Worm (Caenorhabditis elegans) whole organism, young adult: ENCODE data around the gene ZC487.2.

Source experiments
- C17E4.6 ChIP-seq: fragments of 200-800 bp; sonication (Bioruptor generic); IDR thresholded peaks from 2 replicates; pipeline ENCODE4 v1.3.6; 2022; ENCODE audit warnings: missing genetic modification reagents, missing genetic modification characterization, missing compliant biosample characterization
- D2030.7 ChIP-seq: fragments of 200-800 bp; sonication (Bioruptor generic); IDR thresholded peaks from 2 replicates; pipeline ENCODE4 v1.3.6; 2022; ENCODE audit warnings: missing genetic modification reagents, missing genetic modification characterization, missing compliant biosample characterization
- F33H1.4 ChIP-seq: fragments of 200-800 bp; sonication (Bioruptor generic); IDR thresholded peaks from 2 replicates; pipeline ENCODE4 v1.3.6; 2022; ENCODE audit warnings: missing genetic modification reagents, missing genetic modification characterization, missing compliant biosample characterization
- F52B5.7 ChIP-seq: sonication (generic microtip); optimal IDR thresholded peaks from 2 replicates; lab custom pipeline; 2016; ENCODE audit warnings: mild to moderate bottlenecking, missing genetic modification characterization, missing compliant biosample characterization
- F55B11.4 ChIP-seq: sonication (generic microtip); optimal IDR thresholded peaks from 2 replicates; lab custom pipeline; 2016; ENCODE audit warnings: missing compliant biosample characterization, missing genetic modification characterization, borderline replicate concordance; ENCODE audit not compliant: insufficient read depth
- F57C9.4 ChIP-seq: sonication (generic microtip); optimal IDR thresholded peaks from 2 replicates; lab custom pipeline; 2017; ENCODE audit warnings: mild to moderate bottlenecking, missing genetic modification characterization, missing compliant biosample characterization
- T26A5.8 ChIP-seq: sonication (generic microtip); optimal IDR thresholded peaks from 2 replicates; lab custom pipeline; 2016; ENCODE audit warnings: missing genetic modification characterization, missing compliant biosample characterization
- Y79H2A.3 ChIP-seq: fragments of 200-800 bp; sonication (Bioruptor generic); conservative IDR thresholded peaks from 2 replicates; pipeline ENCODE4 v1.3.6; 2022; ENCODE audit warnings: missing genetic modification reagents, missing genetic modification characterization, missing compliant biosample characterization
- Y95B8A.8 ChIP-seq: fragments of 200-800 bp; sonication (Bioruptor generic); IDR thresholded peaks from 2 replicates; pipeline ENCODE4 v1.3.6; 2022; ENCODE audit warnings: missing genetic modification reagents, missing genetic modification characterization, missing compliant biosample characterization
- ZK185.1 ChIP-seq: sonication (generic microtip); optimal IDR thresholded peaks from 2 replicates; lab custom pipeline; 2016; ENCODE audit warnings: mild to moderate bottlenecking, missing genetic modification characterization, missing compliant biosample characterization; ENCODE audit not compliant: poor library complexity, severe bottlenecking
- akir-1 ChIP-seq: fragments of 200-800 bp; sonication (Bioruptor generic); optimal IDR thresholded peaks from 2 replicates; lab custom pipeline; 2018; ENCODE audit warnings: mild to moderate bottlenecking, missing genetic modification characterization, moderate library complexity, missing compliant biosample characterization
- aptf-3 ChIP-seq: fragments of 200-800 bp; sonication (Bioruptor generic); IDR thresholded peaks from 2 replicates; pipeline ENCODE4 v1.3.6; 2022; ENCODE audit warnings: missing genetic modification characterization, missing compliant biosample characterization
- atf-7 ChIP-seq: sonication (generic microtip); optimal IDR thresholded peaks from 2 replicates; lab custom pipeline; 2017; ENCODE audit warnings: mild to moderate bottlenecking, missing genetic modification characterization, missing compliant biosample characterization
- athp-1 ChIP-seq: sonication (generic microtip); optimal IDR thresholded peaks from 2 replicates; lab custom pipeline; 2017; ENCODE audit warnings: mild to moderate bottlenecking, missing genetic modification characterization, missing compliant biosample characterization
- attf-3 ChIP-seq: fragments of 200-800 bp; sonication (Bioruptor generic); conservative IDR thresholded peaks from 2 replicates; pipeline ENCODE4 v1.3.6; 2022; ENCODE audit warnings: missing genetic modification reagents, missing genetic modification characterization, missing compliant biosample characterization
- bed-2 ChIP-seq: fragments of 200-800 bp; sonication (Bioruptor generic); IDR thresholded peaks from 2 replicates; pipeline ENCODE4 v1.3.6; 2022; ENCODE audit warnings: missing genetic modification reagents, missing genetic modification characterization, missing compliant biosample characterization
- ccch-3 ChIP-seq: fragments of 200-800 bp; sonication (Bioruptor generic); optimal IDR thresholded peaks from 2 replicates; lab custom pipeline; 2018; ENCODE audit warnings: mild to moderate bottlenecking, missing genetic modification characterization, missing compliant biosample characterization
- cebp-1 ChIP-seq, 2 experiments: fragments of 200-800 bp in 1 of 2; sonication (Bioruptor generic) in 1 of 2; sonication (generic microtip) in 1 of 2; IDR thresholded peaks in 1 of 2; optimal IDR thresholded peaks in 1 of 2; 2 replicates each; pipeline versions ENCODE4 v1.3.6 to Lab custom; 2017 to 2022; ENCODE audit warnings: missing compliant biosample characterization in 2 of 2, missing genetic modification characterization in 2 of 2, mild to moderate bottlenecking in 1 of 2, missing genetic modification reagents in 1 of 2, moderate library complexity in 1 of 2
- cebp-2 ChIP-seq: fragments of 200-800 bp; sonication (Bioruptor generic); IDR thresholded peaks from 2 replicates; pipeline ENCODE4 v1.3.6; 2022; ENCODE audit warnings: missing genetic modification characterization, missing compliant biosample characterization
- ceh-100 ChIP-seq: fragments of 200-800 bp; sonication (Bioruptor generic); IDR thresholded peaks from 2 replicates; pipeline ENCODE4 v1.3.6; 2022; ENCODE audit warnings: missing genetic modification reagents, missing genetic modification characterization, missing compliant biosample characterization
- ceh-27 ChIP-seq: fragments of 200-800 bp; sonication (Bioruptor generic); optimal IDR thresholded peaks from 2 replicates; lab custom pipeline; 2018; ENCODE audit warnings: mild to moderate bottlenecking, missing genetic modification characterization, moderate library complexity, missing compliant biosample characterization
- dpff-1 ChIP-seq: sonication (generic microtip); optimal IDR thresholded peaks from 2 replicates; lab custom pipeline; 2017; ENCODE audit warnings: mild to moderate bottlenecking, missing genetic modification characterization, missing compliant biosample characterization
- efl-1 ChIP-seq: fragments of 150-350 bp; optimal IDR thresholded peaks from 2 replicates; lab custom pipeline; 2014; ENCODE audit warnings: missing biosample characterization, missing genetic modification reagents, missing genetic modification characterization
- egl-18 ChIP-seq: fragments of 200-800 bp; sonication (Bioruptor generic); IDR thresholded peaks from 2 replicates; pipeline ENCODE4 v1.3.6; 2022; ENCODE audit warnings: missing genetic modification reagents, missing genetic modification characterization, missing compliant biosample characterization
- him-1 ChIP-seq: sonication (generic microtip); optimal IDR thresholded peaks from 2 replicates; lab custom pipeline; 2016; ENCODE audit warnings: missing genotype, missing genetic modification reagents, missing genetic modification characterization, missing compliant biosample characterization
- hlh-12 ChIP-seq: sonication (generic microtip); optimal IDR thresholded peaks from 2 replicates; lab custom pipeline; 2016; ENCODE audit warnings: missing genetic modification characterization, missing compliant biosample characterization
- hmg-1.2 ChIP-seq: fragments of 200-800 bp; sonication (Bioruptor generic); IDR thresholded peaks from 2 replicates; pipeline ENCODE4 v1.3.6; 2022; ENCODE audit warnings: missing genetic modification reagents, missing genetic modification characterization, missing compliant biosample characterization
- hrde-1 ChIP-seq: sonication (generic microtip); optimal IDR thresholded peaks from 2 replicates; lab custom pipeline; 2016; ENCODE audit warnings: missing genetic modification characterization, mild to moderate bottlenecking, missing compliant biosample characterization, moderate library complexity, missing genotype, missing genetic modification reagents, borderline replicate concordance
- lin-40 ChIP-seq: sonication (generic microtip); optimal IDR thresholded peaks from 2 replicates; lab custom pipeline; 2016; ENCODE audit warnings: missing genetic modification characterization, mild to moderate bottlenecking, missing compliant biosample characterization, missing genotype, missing genetic modification reagents
- lir-1 ChIP-seq: fragments of 200-800 bp; sonication (Bioruptor generic); conservative IDR thresholded peaks from 2 replicates; pipeline ENCODE4 v1.3.6; 2022; ENCODE audit warnings: missing genetic modification reagents, missing genetic modification characterization, missing compliant biosample characterization
- madf-3 ChIP-seq: fragments of 200-800 bp; sonication (Bioruptor generic); IDR thresholded peaks from 2 replicates; pipeline ENCODE4 v1.3.6; 2022; ENCODE audit warnings: missing genetic modification reagents, missing genetic modification characterization, missing compliant biosample characterization
- mes-4 ChIP-seq: sonication (generic microtip); optimal IDR thresholded peaks from 2 replicates; lab custom pipeline; 2016; ENCODE audit warnings: missing genotype, missing genetic modification characterization, missing compliant biosample characterization
- nhr-120 ChIP-seq: fragments of 200-800 bp; sonication (Bioruptor generic); IDR thresholded peaks from 2 replicates; pipeline ENCODE4 v1.3.6; 2022; ENCODE audit warnings: missing genetic modification characterization, missing compliant biosample characterization
- nhr-80 ChIP-seq: sonication (generic microtip); optimal IDR thresholded peaks from 2 replicates; lab custom pipeline; 2016; ENCODE audit warnings: missing genetic modification characterization, missing compliant biosample characterization
- rpc-1 ChIP-seq, 2 experiments: fragments of 150-350 bp in 1 of 2; sonication (generic microtip) in 1 of 2; optimal IDR thresholded peaks; 2 replicates each; lab custom pipeline; 2014 to 2018; ENCODE audit warnings: missing biosample characterization in 1 of 2, missing genetic modification characterization in 1 of 2, missing genetic modification reagents in 1 of 2, missing genotype in 1 of 2
- snpc-1.1 ChIP-seq: sonication (generic microtip); optimal IDR thresholded peaks from 2 replicates; lab custom pipeline; 2017; ENCODE audit warnings: missing genetic modification characterization, mild to moderate bottlenecking, missing compliant biosample characterization, antibody characterized with exemption, moderate library complexity, missing genotype, missing genetic modification reagents; ENCODE audit not compliant: insufficient read depth
- snpc-1.3 ChIP-seq: sonication (generic microtip); optimal IDR thresholded peaks from 2 replicates; lab custom pipeline; 2017; ENCODE audit warnings: missing genetic modification characterization, mild to moderate bottlenecking, missing compliant biosample characterization, antibody characterized with exemption, moderate library complexity, missing genotype, missing genetic modification reagents; ENCODE audit not compliant: insufficient read depth
- snpc-3.4 ChIP-seq: sonication (generic microtip); optimal IDR thresholded peaks from 2 replicates; lab custom pipeline; 2017; ENCODE audit warnings: missing genetic modification characterization, mild to moderate bottlenecking, missing compliant biosample characterization, antibody characterized with exemption, moderate library complexity, missing genotype, missing genetic modification reagents
- zim-3 ChIP-seq: sonication (generic microtip); optimal IDR thresholded peaks from 2 replicates; lab custom pipeline; 2017; ENCODE audit warnings: mild to moderate bottlenecking, missing genetic modification characterization, moderate library complexity, missing compliant biosample characterization
- ztf-18 ChIP-seq: sonication (generic microtip); optimal IDR thresholded peaks from 2 replicates; lab custom pipeline; 2016; ENCODE audit warnings: missing genotype, mild to moderate bottlenecking, missing genetic modification characterization, missing compliant biosample characterization
- ztf-22 ChIP-seq: fragments of 200-800 bp; sonication (Bioruptor generic); optimal IDR thresholded peaks from 2 replicates; lab custom pipeline; 2018; ENCODE audit warnings: mild to moderate bottlenecking, missing genetic modification characterization, moderate library complexity, missing compliant biosample characterization
- ztf-25 ChIP-seq: fragments of 200-800 bp; sonication (Bioruptor generic); IDR thresholded peaks from 2 replicates; pipeline ENCODE4 v1.3.6; 2022; ENCODE audit warnings: missing genetic modification reagents, missing genetic modification characterization, missing compliant biosample characterization
- ztf-28 ChIP-seq: fragments of 200-800 bp; sonication (Bioruptor generic); IDR thresholded peaks from 2 replicates; pipeline ENCODE4 v1.3.6; 2022; ENCODE audit warnings: missing genetic modification reagents, missing genetic modification characterization, missing compliant biosample characterization
- ztf-3 ChIP-seq: fragments of 200-800 bp; sonication (Bioruptor generic); optimal IDR thresholded peaks from 2 replicates; lab custom pipeline; 2018; ENCODE audit warnings: mild to moderate bottlenecking, missing genetic modification characterization, missing compliant biosample characterization

Gene ZC487.2

ce11 chrV:6699021-6699420, 23.3 kb downstream of the ZC487.2 start:
- TF ChIP-seq Y79H2A.3 (GFP tag; lab: Robert Waterston, UW) (no peak), nhr-80 (no peak), bed-2 (GFP tag; lab: Robert Waterston, UW) (no peak), F57C9.4 (tag; lab: Kevin White, UChicago) (no peak), T26A5.8 (tag; lab: Kevin White, UChicago) (no peak), cebp-2 (GFP tag; lab: Robert Waterston, UW) (no peak), ztf-28 (GFP tag; lab: Robert Waterston, UW) (no peak), mes-4 (no peak)
- TF ChIP-seq, all 124 proteins: peak for 0

- TF ChIP-seq F55B11.4 (tag; lab: Kevin White, UChicago) (no peak), ceh-27 (GFP tag; lab: Kevin White, UChicago) (no peak), snpc-3.4 (no peak), F33H1.4 (no peak), athp-1 (no peak), C17E4.6 (GFP tag; lab: Robert Waterston, UW) (no peak), hmg-1.2 (GFP tag; lab: Robert Waterston, UW) (no peak), akir-1 (GFP tag; lab: Kevin White, UChicago) (no peak), lin-40 (tag; lab: Kevin White, UChicago) (no peak), ztf-3 (GFP tag; lab: Kevin White, UChicago) (no peak), Y95B8A.8 (no peak), hrde-1 (tag; lab: Kevin White, UChicago) (no peak), dpff-1 (no peak), ztf-22 (GFP tag; lab: Kevin White, UChicago) (no peak), ZK185.1 (tag; lab: Kevin White, UChicago) (no peak), hlh-12 (tag; lab: Kevin White, UChicago) (no peak), snpc-1.3 (no peak), ccch-3 (no peak), egl-18 (GFP tag; lab: Robert Waterston, UW) (no peak), lir-1 (GFP tag; lab: Robert Waterston, UW) (no peak)
Measured at ce11 chrV:6697552-6697951, 24.7 kb downstream of the ZC487.2 start, which contains the start of gene W02F12.2. Gene W02F12.2 (minus strand): TSS chrV:6697652.

- TF ChIP-seq zim-3 (tag; lab: Kevin White, UChicago) (no peak), atf-7 (tag; lab: Kevin White, UChicago) (no peak), snpc-1.3 (no peak), snpc-1.1 (no peak), attf-3 (GFP tag; lab: Robert Waterston, UW) (no peak), aptf-3 (GFP tag; lab: Robert Waterston, UW) (no peak), D2030.7 (GFP tag; lab: Robert Waterston, UW) (no peak), madf-3 (GFP tag; lab: Robert Waterston, UW) (no peak), ztf-25 (GFP tag; lab: Robert Waterston, UW) (no peak), efl-1 (GFP tag; lab: Kevin White, UChicago) (no peak), F52B5.7 (no peak), mes-4 (no peak), ztf-18 (tag; lab: Kevin White, UChicago) (no peak), F33H1.4 (no peak), ZK185.1 (tag; lab: Kevin White, UChicago) (no peak), nhr-120 (GFP tag; lab: Robert Waterston, UW) (no peak), rpc-1 (optimal IDR thresholded peaks at IDR 0.05; lab: Kevin White, UChicago) (no peak), rpc-1 (tag; optimal IDR thresholded peaks at IDR 0.05; lab: Kevin White, UChicago) (no peak), cebp-1 (GFP tag; IDR thresholded peaks at IDR 0.05; lab: Robert Waterston, UW) (no peak), cebp-1 (tag; optimal IDR thresholded peaks at IDR 0.05; lab: Kevin White, UChicago) (no peak), ceh-100 (GFP tag; lab: Robert Waterston, UW) (no peak), him-1 (tag; lab: Kevin White, UChicago) (no peak)
Measured at ce11 chrV:6694668-6695067, 27.6 kb downstream of the ZC487.2 start, which contains the start of gene W02F12.8. Gene W02F12.8 (minus strand): TSS chrV:6694768.
